Fruit fly (Drosophila melanogaster) whole organism, embryonic: Measurements from ENCODE around the gene CG43255.
A peak's percentile ranks its signal among the peaks of the same experiment; 100 is the strongest.

Experiments used
- Asciz ChIP-seq: fragments of 200-800 bp; sonication (Bioruptor generic); optimal IDR thresholded peaks from 2 replicates; lab custom pipeline; 2017; ENCODE audit warnings: missing biosample characterization, mild to moderate bottlenecking, missing genetic modification characterization, missing genetic modification reagents
- BtbVII ChIP-seq: fragments of 200-800 bp; sonication (Bioruptor generic); optimal IDR thresholded peaks from 3 replicates; lab custom pipeline; 2017; ENCODE audit warnings: missing biosample characterization, mild to moderate bottlenecking, missing genetic modification characterization
- Bteb2 ChIP-seq: fragments of 200-800 bp; sonication (Bioruptor generic); optimal IDR thresholded peaks from 2 replicates; lab custom pipeline; 2016; ENCODE audit warnings: missing biosample characterization, missing genetic modification characterization
- CG10321 ChIP-seq: fragments of 200-800 bp; sonication (Bioruptor generic); IDR thresholded peaks from 2 replicates; pipeline ENCODE4 v1.3.6; 2022; ENCODE audit warnings: missing biosample characterization, missing genetic modification characterization
- CG10366 ChIP-seq: fragments of 200-800 bp; sonication (Bioruptor generic); IDR thresholded peaks from 2 replicates; pipeline ENCODE4 v1.3.6; 2022; ENCODE audit warnings: missing biosample characterization, missing genetic modification characterization
- CG10431 ChIP-seq: fragments of 200-800 bp; sonication (Bioruptor generic); optimal IDR thresholded peaks from 3 replicates; lab custom pipeline; 2018; ENCODE audit warnings: missing biosample characterization, mild to moderate bottlenecking, missing genetic modification characterization
- CG14710 ChIP-seq: fragments of 200-800 bp; sonication (Bioruptor generic); optimal IDR thresholded peaks from 3 replicates; lab custom pipeline; 2019; ENCODE audit warnings: missing biosample characterization, mild to moderate bottlenecking, missing genetic modification characterization, moderate library complexity
- CG1602 ChIP-seq: fragments of 200-800 bp; sonication (Bioruptor generic); optimal IDR thresholded peaks from 3 replicates; lab custom pipeline; 2016; ENCODE audit warnings: missing biosample characterization, missing genetic modification characterization
- CG17385 ChIP-seq: fragments of 200-800 bp; sonication (Bioruptor generic); optimal IDR thresholded peaks from 3 replicates; lab custom pipeline; 2018; ENCODE audit warnings: missing biosample characterization, mild to moderate bottlenecking, missing genetic modification characterization
- CG2712 ChIP-seq: fragments of 200-800 bp; optimal IDR thresholded peaks from 3 replicates; lab custom pipeline; 2019; ENCODE audit warnings: missing biosample characterization, mild to moderate bottlenecking, missing genetic modification characterization, moderate library complexity
- CG30403 ChIP-seq: fragments of 200-800 bp; sonication (Bioruptor generic); optimal IDR thresholded peaks from 3 replicates; lab custom pipeline; 2016; ENCODE audit warnings: missing biosample characterization, missing genetic modification characterization
- CG32772 ChIP-seq: fragments of 200-800 bp; sonication (Bioruptor generic); IDR thresholded peaks from 2 replicates; pipeline ENCODE4 v1.3.6; 2022; ENCODE audit warnings: missing biosample characterization, missing genetic modification characterization
- CG3407 ChIP-seq: fragments of 200-800 bp; sonication (Bioruptor generic); optimal IDR thresholded peaks from 2 replicates; lab custom pipeline; 2018; ENCODE audit warnings: missing biosample characterization, mild to moderate bottlenecking, missing genetic modification characterization
- CG4328 ChIP-seq: fragments of 200-800 bp; sonication (Bioruptor generic); optimal IDR thresholded peaks from 3 replicates; lab custom pipeline; 2017; ENCODE audit warnings: missing biosample characterization, missing genetic modification reagents, missing genetic modification characterization
- CG6175 ChIP-seq: fragments of 200-800 bp; sonication (Bioruptor generic); IDR thresholded peaks from 3 replicates; pipeline ENCODE4 v1.3.6; 2022; ENCODE audit warnings: missing biosample characterization, missing genetic modification characterization
- CG6813 ChIP-seq: fragments of 200-800 bp; sonication (Bioruptor generic); optimal IDR thresholded peaks from 2 replicates; lab custom pipeline; 2017; ENCODE audit warnings: missing biosample characterization, missing genetic modification characterization, mild to moderate bottlenecking, moderate library complexity, missing genetic modification reagents
- CG7357 ChIP-seq: fragments of 200-800 bp; sonication (Bioruptor generic); IDR thresholded peaks from 3 replicates; pipeline ENCODE4 v1.3.6; 2022; ENCODE audit warnings: missing biosample characterization, missing genetic modification characterization
- CG7839 ChIP-seq: fragments of 200-800 bp; sonication (Bioruptor generic); optimal IDR thresholded peaks from 3 replicates; lab custom pipeline; 2018; ENCODE audit warnings: missing biosample characterization, mild to moderate bottlenecking, missing genetic modification characterization, moderate library complexity
- CG8281 ChIP-seq: fragments of 200-800 bp; sonication (Bioruptor generic); optimal IDR thresholded peaks from 2 replicates; lab custom pipeline; 2018; ENCODE audit warnings: missing biosample characterization, mild to moderate bottlenecking, missing genetic modification characterization, moderate library complexity
- CG9437 ChIP-seq: fragments of 200-800 bp; sonication (Bioruptor generic); optimal IDR thresholded peaks from 2 replicates; lab custom pipeline; 2018; ENCODE audit warnings: missing biosample characterization, mild to moderate bottlenecking, missing genetic modification characterization
- D ChIP-seq, 2 experiments: fragments of 200-800 bp in 1 of 2; fragments of >200 bp in 1 of 2; sonication (Bioruptor generic) in 1 of 2; optimal IDR thresholded peaks; 2 replicates in 1 of 2; 3 replicates in 1 of 2; lab custom pipeline; 2017; ENCODE audit warnings: mild to moderate bottlenecking in 1 of 2, missing biosample characterization in 1 of 2, missing genetic modification characterization in 1 of 2, missing genetic modification reagents in 1 of 2
- D19B ChIP-seq: fragments of 200-800 bp; sonication (Bioruptor generic); optimal IDR thresholded peaks from 2 replicates; lab custom pipeline; 2017; ENCODE audit warnings: missing biosample characterization, mild to moderate bottlenecking, missing genetic modification characterization
- HLH54F ChIP-seq: fragments of 200-800 bp; sonication (Bioruptor generic); optimal IDR thresholded peaks from 3 replicates; lab custom pipeline; 2016; ENCODE audit warnings: missing biosample characterization, missing genetic modification characterization
- Hmr ChIP-seq: fragments of 200-800 bp; sonication (Bioruptor generic); optimal IDR thresholded peaks from 3 replicates; lab custom pipeline; 2017; ENCODE audit warnings: mild to moderate bottlenecking, missing biosample characterization, missing genetic modification reagents, missing genetic modification characterization
- MTF-1 ChIP-seq: fragments of 200-800 bp; sonication (Bioruptor generic); optimal IDR thresholded peaks from 2 replicates; lab custom pipeline; 2018; ENCODE audit warnings: missing biosample characterization, mild to moderate bottlenecking, missing genetic modification characterization, borderline replicate concordance
- NfI ChIP-seq: fragments of 200-800 bp; sonication (Bioruptor generic); optimal IDR thresholded peaks from 3 replicates; lab custom pipeline; 2018; ENCODE audit warnings: missing biosample characterization, mild to moderate bottlenecking, missing genetic modification characterization, moderate library complexity
- Side ChIP-seq: fragments of 200-800 bp; sonication (Bioruptor generic); optimal IDR thresholded peaks from 2 replicates; lab custom pipeline; 2016; ENCODE audit warnings: missing biosample characterization, missing genetic modification characterization
- bbx ChIP-seq: fragments of 200-800 bp; sonication (Bioruptor generic); IDR thresholded peaks from 2 replicates; pipeline ENCODE4 v1.3.6; 2022; ENCODE audit warnings: missing biosample characterization, missing genetic modification characterization; ENCODE audit not compliant: partially characterized antibody
- bcd ChIP-seq: fragments of 200-800 bp; sonication (Bioruptor generic); optimal IDR thresholded peaks from 2 replicates; lab custom pipeline; 2017; ENCODE audit warnings: missing biosample characterization, mild to moderate bottlenecking, missing genetic modification characterization
- cg ChIP-seq: fragments of 200-800 bp; sonication (Bioruptor generic); optimal IDR thresholded peaks from 3 replicates; lab custom pipeline; 2019; ENCODE audit warnings: missing biosample characterization, mild to moderate bottlenecking, missing genetic modification characterization, moderate library complexity
- crc ChIP-seq: fragments of 200-800 bp; sonication (Bioruptor generic); optimal IDR thresholded peaks from 2 replicates; lab custom pipeline; 2016; ENCODE audit warnings: missing biosample characterization, missing genetic modification characterization
- cwo ChIP-seq: fragments of 200-800 bp; sonication (Bioruptor generic); optimal IDR thresholded peaks from 3 replicates; lab custom pipeline; 2017; ENCODE audit warnings: missing biosample characterization, missing genetic modification characterization, mild to moderate bottlenecking, moderate library complexity, missing genetic modification reagents
- dpn ChIP-seq, 2 experiments: fragments of 200-800 bp; sonication (Bioruptor generic); optimal IDR thresholded peaks; 3 replicates each; lab custom pipeline; 2016; ENCODE audit warnings: missing biosample characterization in 2 of 2, missing genetic modification characterization in 2 of 2
- emc ChIP-seq: fragments of 200-800 bp; sonication (Bioruptor generic); optimal IDR thresholded peaks from 2 replicates; lab custom pipeline; 2016; ENCODE audit warnings: missing biosample characterization, missing genetic modification characterization
- eve ChIP-seq, 2 experiments: fragments of >200 bp; optimal IDR thresholded peaks; 2 replicates each; lab custom pipeline; 2017; ENCODE audit warnings: missing biosample characterization in 2 of 2, missing genetic modification characterization in 2 of 2
- grau ChIP-seq: fragments of 200-800 bp; optimal IDR thresholded peaks from 3 replicates; lab custom pipeline; 2019; ENCODE audit warnings: missing biosample characterization, mild to moderate bottlenecking, missing genetic modification characterization, moderate library complexity
- jing ChIP-seq: fragments of 200-800 bp; sonication (Bioruptor generic); optimal IDR thresholded peaks from 2 replicates; lab custom pipeline; 2018; ENCODE audit warnings: missing biosample characterization, mild to moderate bottlenecking, missing genetic modification characterization
- kay ChIP-seq: fragments of 200-800 bp; sonication (Bioruptor generic); optimal IDR thresholded peaks from 2 replicates; lab custom pipeline; 2016; ENCODE audit warnings: missing biosample characterization, missing genetic modification characterization
- pfk ChIP-seq: fragments of 200-800 bp; sonication (Bioruptor generic); optimal IDR thresholded peaks from 2 replicates; lab custom pipeline; 2018; ENCODE audit warnings: missing biosample characterization, mild to moderate bottlenecking, missing genetic modification characterization, moderate library complexity
- pros ChIP-seq: fragments of 200-800 bp; sonication (Bioruptor generic); optimal IDR thresholded peaks from 3 replicates; lab custom pipeline; 2019; ENCODE audit warnings: missing biosample characterization, mild to moderate bottlenecking, missing genetic modification characterization, moderate library complexity
- row ChIP-seq: fragments of 200-800 bp; sonication (Bioruptor generic); IDR thresholded peaks from 3 replicates; pipeline ENCODE4 v1.3.6; 2022; ENCODE audit warnings: missing biosample characterization, missing genetic modification characterization
- sens ChIP-seq: fragments of 200-800 bp; sonication (Bioruptor generic); peaks from one replicate; lab custom pipeline; 2016; ENCODE audit warnings: missing biosample characterization, missing genetic modification characterization
- slbo ChIP-seq: fragments of 200-800 bp; sonication (Bioruptor generic); IDR thresholded peaks from 2 replicates; pipeline ENCODE4 v1.3.6; 2022; ENCODE audit warnings: missing biosample characterization, missing genetic modification characterization
- sqz ChIP-seq: fragments of 200-800 bp; sonication (Bioruptor generic); optimal IDR thresholded peaks from 3 replicates; lab custom pipeline; 2018; ENCODE audit warnings: missing biosample characterization, mild to moderate bottlenecking, missing genetic modification characterization
- toy ChIP-seq: fragments of 200-800 bp; sonication (Bioruptor generic); IDR thresholded peaks from 2 replicates; pipeline ENCODE4 v1.3.6; 2022; ENCODE audit warnings: missing biosample characterization, missing genetic modification characterization
- unpg ChIP-seq: fragments of 200-800 bp; sonication (Bioruptor generic); optimal IDR thresholded peaks from 3 replicates; lab custom pipeline; 2018; ENCODE audit warnings: missing biosample characterization, mild to moderate bottlenecking, missing genetic modification characterization, moderate library complexity
- wor ChIP-seq: fragments of 200-800 bp; sonication (Bioruptor generic); IDR thresholded peaks from 2 replicates; pipeline ENCODE4 v1.3.6; 2022; ENCODE audit warnings: missing biosample characterization, missing genetic modification characterization
- zfh1 ChIP-seq: fragments of 200-800 bp; sonication (Bioruptor generic); IDR thresholded peaks from 3 replicates; pipeline ENCODE4 v1.3.6; 2022; ENCODE audit warnings: missing biosample characterization, missing genetic modification characterization

The CG43255 gene

dm6 chrX:8896845-8897775, 26.6 kb upstream of the CG43255 start (continued):
- no peak for TF ChIP-seq CG3407
- no peak for TF ChIP-seq BtbVII (GFP tag; lab: Kevin White, UChicago)
- peak; percentile 29 for TF ChIP-seq CG30403 (GFP tag; lab: Kevin White, UChicago)
- TF ChIP-seq Bteb2 (GFP tag; lab: Kevin White, UChicago) = no peak
- TF ChIP-seq CG6175 = no peak
- no peak for TF ChIP-seq Hmr
- TF ChIP-seq toy = no peak
- no peak for TF ChIP-seq CG6813 (GFP tag; lab: Kevin White, UChicago)
- TF ChIP-seq dpn (GFP tag; optimal IDR thresholded peaks at IDR 0.05; lab: Kevin White, UChicago) = no peak
- TF ChIP-seq sqz (GFP tag; lab: Kevin White, UChicago) = no peak
- TF ChIP-seq CG10321 (GFP tag; lab: Robert Waterston, UW) = no peak
- TF ChIP-seq bbx = no peak
- TF ChIP-seq CG7839 (tag; lab: Kevin White, UChicago) = peak; percentile 10
- no peak for TF ChIP-seq CG17385 (GFP tag; lab: Kevin White, UChicago)
- TF ChIP-seq D (optimal IDR thresholded peaks at IDR 0.05; lab: Kevin White, UChicago) = no peak
- TF ChIP-seq D (GFP tag; optimal IDR thresholded peaks at IDR 0.05; lab: Kevin White, UChicago) = no peak
- TF ChIP-seq CG9437 = no peak
- TF ChIP-seq NfI (GFP tag; lab: Kevin White, UChicago) = no peak
- TF ChIP-seq wor (GFP tag; lab: Robert Waterston, UW) = no peak
- no peak for TF ChIP-seq CG7357 (GFP tag; lab: Robert Waterston, UW)
- TF ChIP-seq emc = no peak
- TF ChIP-seq eve (GFP tag; optimal IDR thresholded peaks at IDR 0.05; lab: Kevin White, UChicago) = no peak
- TF ChIP-seq row = peak; percentile 53
- peak; percentile 51 for TF ChIP-seq cwo
- TF ChIP-seq kay (GFP tag; lab: Kevin White, UChicago) = peak; percentile 45
- TF ChIP-seq CG4328 (GFP tag; lab: Kevin White, UChicago) = no peak
- TF ChIP-seq jing = no peak
- TF ChIP-seq Asciz (GFP tag; lab: Kevin White, UChicago) = peak; percentile 4
- TF ChIP-seq CG10431 = no peak
- TF ChIP-seq grau (tag; lab: Kevin White, UChicago) = peak; percentile 41
- no peak for TF ChIP-seq CG10366 (GFP tag; lab: Robert Waterston, UW)
- peak; percentile 55 for TF ChIP-seq pros (GFP tag; lab: Kevin White, UChicago)
- peak; percentile 22 for TF ChIP-seq CG14710 (tag; lab: Kevin White, UChicago)
- TF ChIP-seq Side (GFP tag; lab: Kevin White, UChicago) = no peak
- no peak for TF ChIP-seq crc (GFP tag; lab: Kevin White, UChicago)
- TF ChIP-seq zfh1 = 0 out of 3 replicates have a peak, but pooled peaks have one; percentile 35
- peak; percentile 43 for TF ChIP-seq slbo (GFP tag; lab: Robert Waterston, UW)
- no peak for TF ChIP-seq CG8281 (tag; lab: Kevin White, UChicago)
- TF ChIP-seq sens = peak; percentile 62
- no peak for TF ChIP-seq pfk (GFP tag; lab: Kevin White, UChicago)
- no peak for TF ChIP-seq CG1602 (GFP tag; lab: Kevin White, UChicago)
- TF ChIP-seq CG2712 = peak; percentile 45
- TF ChIP-seq cg (GFP tag; lab: Kevin White, UChicago) = no peak
- TF ChIP-seq D19B = no peak
- peak; percentile 7 for TF ChIP-seq bcd (GFP tag; lab: Kevin White, UChicago)
- no peak for TF ChIP-seq MTF-1
- TF ChIP-seq HLH54F (GFP tag; lab: Kevin White, UChicago) = no peak
- TF ChIP-seq CG32772 (GFP tag; lab: Robert Waterston, UW) = no peak
- TF ChIP-seq unpg (GFP tag; lab: Kevin White, UChicago) = peak; percentile 14
